Worm (Caenorhabditis elegans): ENCODE data around the gene sams-3.

DNA sequence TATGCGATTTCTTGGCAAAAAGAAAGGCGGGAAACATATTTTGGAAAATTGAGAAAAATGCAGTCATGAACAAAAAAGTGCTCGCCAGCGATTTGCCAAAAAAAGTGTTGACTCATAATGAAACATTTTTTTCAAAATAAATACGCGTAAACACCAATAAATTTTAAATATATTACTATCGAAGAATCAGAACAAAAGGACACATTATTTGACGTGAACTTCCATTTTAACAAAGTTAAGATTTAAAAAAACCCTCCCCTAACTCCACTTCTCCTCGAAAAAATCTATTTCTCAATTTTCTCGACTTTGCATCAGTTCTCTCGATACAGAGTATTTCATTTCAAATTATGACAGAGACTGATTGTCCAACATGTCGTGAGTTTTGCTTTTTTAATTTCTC is 47.9 kb downstream of the sams-3 start, which contains the start of gene pck-3:
- TF ChIP-seq ztf-11 (tag; optimal IDR thresholded peaks at IDR 0.05), result no peak
- TF ChIP-seq fos-1 (tag; optimal IDR thresholded peaks at IDR 0.05), result no peak
- no peak for TF ChIP-seq pha-4 (GFP tag; IDR thresholded peaks at IDR 0.05)
- TF ChIP-seq pha-4 (tag; optimal IDR thresholded peaks at IDR 0.05), result no peak
- no peak for TF ChIP-seq snpc-4 (tag; optimal IDR thresholded peaks at IDR 0.05)
- no peak for TF ChIP-seq mep-1 (tag; optimal IDR thresholded peaks at IDR 0.05)

Data from whole organism, L4 larva.